Worm (Caenorhabditis elegans) whole organism, L2 larva: Measurements from ENCODE around the gene F40G12.4.

Experiments
- C34F6.9 ChIP-seq: fragments of 150-350 bp; optimal IDR thresholded peaks from 2 replicates; lab custom pipeline; 2014; ENCODE audit warnings: missing biosample characterization, missing genetic modification characterization
- R02D3.7 ChIP-seq: fragments of 150-350 bp; optimal IDR thresholded peaks from 2 replicates; lab custom pipeline; 2014; ENCODE audit warnings: missing biosample characterization, missing genetic modification characterization
- Y55F3AM.14 ChIP-seq: fragments of 200-800 bp; sonication (Bioruptor generic); optimal IDR thresholded peaks from 2 replicates; lab custom pipeline; 2018; ENCODE audit warnings: mild to moderate bottlenecking, missing genetic modification characterization, missing compliant biosample characterization
- ZK546.5 ChIP-seq: sonication (generic microtip); optimal IDR thresholded peaks from 2 replicates; lab custom pipeline; 2017; ENCODE audit warnings: missing biosample characterization, missing genetic modification characterization
- alr-1 ChIP-seq: fragments of 150-350 bp; optimal IDR thresholded peaks from 2 replicates; lab custom pipeline; 2014; ENCODE audit warnings: missing biosample characterization, missing genetic modification characterization
- aly-2 ChIP-seq: fragments of 150-350 bp; optimal IDR thresholded peaks from 2 replicates; lab custom pipeline; 2014; ENCODE audit warnings: missing biosample characterization, missing genetic modification characterization
- ama-1 ChIP-seq: fragments of 150-350 bp; optimal IDR thresholded peaks from 2 replicates; lab custom pipeline; 2018; ENCODE audit warnings: inconsistent platforms
- ceh-16 ChIP-seq: fragments of 150-350 bp; optimal IDR thresholded peaks from 2 replicates; lab custom pipeline; 2014; ENCODE audit warnings: missing biosample characterization, missing genetic modification characterization
- ceh-82 ChIP-seq: fragments of 150-350 bp; optimal IDR thresholded peaks from 2 replicates; lab custom pipeline; 2014; ENCODE audit warnings: missing biosample characterization, missing genetic modification characterization
- crh-2 ChIP-seq: sonication (generic microtip); optimal IDR thresholded peaks from 2 replicates; lab custom pipeline; 2017; ENCODE audit warnings: missing biosample characterization, missing genetic modification characterization
- elt-1 ChIP-seq: fragments of 150-350 bp; optimal IDR thresholded peaks from 2 replicates; lab custom pipeline; 2014; ENCODE audit warnings: missing biosample characterization, missing genetic modification characterization
- elt-3 ChIP-seq: sonication (generic microtip); optimal IDR thresholded peaks from 2 replicates; lab custom pipeline; 2017; ENCODE audit warnings: missing biosample characterization, missing genetic modification characterization
- lin-11 ChIP-seq: fragments of 150-350 bp; sonication (generic microtip); optimal IDR thresholded peaks from 2 replicates; lab custom pipeline; 2014; ENCODE audit warnings: missing biosample characterization, missing genetic modification characterization, inconsistent platforms, mixed read lengths
- lin-13 ChIP-seq: fragments of 150-350 bp; optimal IDR thresholded peaks from 2 replicates; lab custom pipeline; 2014; ENCODE audit warnings: missing biosample characterization, missing genetic modification reagents, missing genetic modification characterization
- lin-39 ChIP-seq: fragments of 150-350 bp; optimal IDR thresholded peaks from 2 replicates; lab custom pipeline; 2014; ENCODE audit warnings: missing biosample characterization, missing genetic modification reagents, missing genetic modification characterization
- lsy-2 ChIP-seq, 2 experiments: fragments of 150-350 bp in 1 of 2; sonication (generic microtip) in 1 of 2; optimal IDR thresholded peaks; 2 replicates each; lab custom pipeline; 2014 to 2017; ENCODE audit warnings: missing biosample characterization in 2 of 2, missing genetic modification characterization in 2 of 2
- mbf-1 ChIP-seq: sonication (generic microtip); optimal IDR thresholded peaks from 2 replicates; lab custom pipeline; 2017; ENCODE audit warnings: missing biosample characterization, missing genetic modification characterization
- mdl-1 ChIP-seq, 2 experiments: fragments of 150-350 bp in 1 of 2; sonication (generic microtip) in 1 of 2; optimal IDR thresholded peaks; 2 replicates each; lab custom pipeline; 2017; ENCODE audit warnings: missing biosample characterization in 2 of 2, missing genetic modification characterization in 2 of 2
- nhr-10 ChIP-seq: sonication (generic microtip); optimal IDR thresholded peaks from 2 replicates; lab custom pipeline; 2017; ENCODE audit warnings: missing biosample characterization, missing genetic modification characterization
- nhr-11 ChIP-seq: fragments of 150-350 bp; optimal IDR thresholded peaks from 2 replicates; lab custom pipeline; 2014; ENCODE audit warnings: missing biosample characterization, missing genetic modification characterization
- nhr-12 ChIP-seq: fragments of 150-350 bp; optimal IDR thresholded peaks from 2 replicates; lab custom pipeline; 2014; ENCODE audit warnings: missing biosample characterization, missing genetic modification characterization
- nhr-129 ChIP-seq: fragments of 150-350 bp; optimal IDR thresholded peaks from 2 replicates; lab custom pipeline; 2014; ENCODE audit warnings: missing biosample characterization, missing genetic modification characterization
- nhr-21 ChIP-seq: fragments of 150-350 bp; optimal IDR thresholded peaks from 2 replicates; lab custom pipeline; 2014; ENCODE audit warnings: missing biosample characterization, missing genetic modification characterization
- nhr-23 ChIP-seq: fragments of 150-350 bp; optimal IDR thresholded peaks from 2 replicates; lab custom pipeline; 2014; ENCODE audit warnings: missing biosample characterization, missing genetic modification reagents, missing genetic modification characterization
- nhr-237 ChIP-seq: fragments of 150-350 bp; optimal IDR thresholded peaks from 2 replicates; lab custom pipeline; 2014; ENCODE audit warnings: missing biosample characterization, missing genetic modification characterization
- nhr-25 ChIP-seq: fragments of 150-350 bp; sonication (generic microtip); optimal IDR thresholded peaks from 3 replicates; lab custom pipeline; 2014; ENCODE audit warnings: missing biosample characterization, missing genetic modification characterization
- nhr-6 ChIP-seq: fragments of 150-350 bp; optimal IDR thresholded peaks from 2 replicates; lab custom pipeline; 2014; ENCODE audit warnings: missing biosample characterization, missing genetic modification characterization
- nhr-77 ChIP-seq: fragments of 150-350 bp; optimal IDR thresholded peaks from 2 replicates; lab custom pipeline; 2014; ENCODE audit warnings: missing biosample characterization, missing genetic modification characterization
- sma-3 ChIP-seq: sonication (generic microtip); optimal IDR thresholded peaks from 2 replicates; lab custom pipeline; 2016; ENCODE audit warnings: missing genetic modification reagents, missing genetic modification characterization, missing compliant biosample characterization
- sma-9 ChIP-seq, 2 experiments: fragments of 150-350 bp in 1 of 2; sonication (generic microtip) in 1 of 2; optimal IDR thresholded peaks; 2 replicates each; lab custom pipeline; 2014 to 2016; ENCODE audit warnings: missing genetic modification characterization in 2 of 2, mild to moderate bottlenecking in 1 of 2, missing biosample characterization in 1 of 2, missing compliant biosample characterization in 1 of 2, missing genetic modification reagents in 1 of 2, moderate library complexity in 1 of 2
- snpc-4 ChIP-seq: fragments of 150-350 bp; optimal IDR thresholded peaks from 2 replicates; lab custom pipeline; 2014; ENCODE audit warnings: missing biosample characterization, missing genetic modification characterization
- unc-39 ChIP-seq: fragments of 150-350 bp; optimal IDR thresholded peaks from 2 replicates; lab custom pipeline; 2014; ENCODE audit warnings: missing biosample characterization, missing genetic modification characterization
- unc-62 ChIP-seq: fragments of 150-350 bp; optimal IDR thresholded peaks from 2 replicates; lab custom pipeline; 2014; ENCODE audit warnings: missing biosample characterization, missing genetic modification reagents, missing genetic modification characterization
- zag-1 ChIP-seq: fragments of 150-350 bp; optimal IDR thresholded peaks from 2 replicates; lab custom pipeline; 2014; ENCODE audit warnings: missing biosample characterization, missing genetic modification characterization
- ztf-1 ChIP-seq: fragments of 200-800 bp; sonication (Bioruptor generic); conservative IDR thresholded peaks from 2 replicates; pipeline ENCODE4 v1.3.6; 2022; ENCODE audit warnings: missing genetic modification characterization, missing compliant biosample characterization
- ztf-11 ChIP-seq: sonication (generic microtip); optimal IDR thresholded peaks from 2 replicates; lab custom pipeline; 2017; ENCODE audit warnings: missing biosample characterization, missing genetic modification characterization

The F40G12.4 gene

ce11 chrV:14290636-14291035 lies 22.1 kb upstream of the F40G12.4 start, which contains the start of gene F14D7.18:
TSS of gene F14D7.18 (minus strand) at chrV:14290736.
- no peak for TF ChIP-seq nhr-11
- TF ChIP-seq lsy-2 (tag; optimal IDR thresholded peaks at IDR 0.05; lab: Kevin White, UChicago), result no peak
- no peak for TF ChIP-seq C34F6.9 (tag; lab: Kevin White, UChicago)
- no peak for TF ChIP-seq sma-3 (GFP tag; lab: Kevin White, UChicago)

ce11 chrV:14289363-14289762 lies 20.8 kb upstream of the F40G12.4 start, which contains the start of gene F14D7.1:
TSS of gene F14D7.1 (minus strand) at chrV:14289463.
- no peak for TF ChIP-seq nhr-6 (tag; lab: Kevin White, UChicago)

- no peak for TF ChIP-seq nhr-23 (tag; lab: Kevin White, UChicago)
- no peak for TF ChIP-seq unc-39 (tag; lab: Kevin White, UChicago)
- TF ChIP-seq unc-62, result no peak
- TF ChIP-seq sma-9 (GFP tag; optimal IDR thresholded peaks at IDR 0.05; lab: Kevin White, UChicago), result no peak
- no peak for TF ChIP-seq sma-9 (tag; optimal IDR thresholded peaks at IDR 0.05; lab: Kevin White, UChicago)
- TF ChIP-seq mbf-1 (tag; lab: Kevin White, UChicago), result no peak
- TF ChIP-seq Y55F3AM.14 (GFP tag; lab: Kevin White, UChicago), result no peak
- no peak for TF ChIP-seq nhr-6 (tag; lab: Kevin White, UChicago)
- no peak for TF ChIP-seq alr-1
- TF ChIP-seq aly-2 (tag; lab: Kevin White, UChicago), result no peak
- TF ChIP-seq nhr-10 (tag; lab: Kevin White, UChicago), result no peak
- no peak for TF ChIP-seq nhr-21 (tag; lab: Kevin White, UChicago)
- no peak for TF ChIP-seq nhr-77 (tag; lab: Kevin White, UChicago)
- TF ChIP-seq ceh-82 (tag; lab: Kevin White, UChicago), result no peak
- TF ChIP-seq ZK546.5 (tag; lab: Kevin White, UChicago), result no peak
- TF ChIP-seq zag-1 (tag; lab: Kevin White, UChicago), result no peak
- TF ChIP-seq ztf-11 (tag; lab: Kevin White, UChicago), result no peak
- no peak for TF ChIP-seq elt-1
- no peak for TF ChIP-seq ama-1 (lab: Kevin White, UChicago)
Measured at ce11 chrV:14285803-14286202, 17.3 kb upstream of the F40G12.4 start, which contains the start of gene F40G12.11. TSS of gene F40G12.11 (plus strand) at chrV:14286171.

- no peak for TF ChIP-seq ama-1 (lab: Kevin White, UChicago)
- no peak for TF ChIP-seq nhr-25 (tag; lab: Kevin White, UChicago)
- no peak for TF ChIP-seq ceh-82 (tag; lab: Kevin White, UChicago)
- TF ChIP-seq nhr-77 (tag; lab: Kevin White, UChicago), result no peak
- TF ChIP-seq mdl-1 (tag; optimal IDR thresholded peaks at IDR 0.05; lab: Kevin White, UChicago), result no peak
- TF ChIP-seq nhr-12 (tag; lab: Kevin White, UChicago), result no peak
- TF ChIP-seq lsy-2 (tag; optimal IDR thresholded peaks at IDR 0.05; lab: Kevin White, UChicago), result no peak
- TF ChIP-seq ztf-1, result no peak
- no peak for TF ChIP-seq ceh-16
- no peak for TF ChIP-seq lin-39 (tag; lab: Kevin White, UChicago)
- TF ChIP-seq zag-1 (tag; lab: Kevin White, UChicago), result no peak
- no peak for TF ChIP-seq sma-3 (GFP tag; lab: Kevin White, UChicago)
- no peak for TF ChIP-seq nhr-129
- TF ChIP-seq snpc-4 (tag; lab: Kevin White, UChicago), result no peak
- no peak for TF ChIP-seq R02D3.7
- no peak for TF ChIP-seq alr-1
- no peak for TF ChIP-seq Y55F3AM.14 (GFP tag; lab: Kevin White, UChicago)
Measured at ce11 chrV:14283241-14283640, 14.7 kb upstream of the F40G12.4 start, which contains the start of gene F40G12.10. TSS of gene F40G12.10 (plus strand) at chrV:14283541.

- no peak for TF ChIP-seq sma-9 (GFP tag; optimal IDR thresholded peaks at IDR 0.05; lab: Kevin White, UChicago)
- no peak for TF ChIP-seq sma-9 (tag; optimal IDR thresholded peaks at IDR 0.05; lab: Kevin White, UChicago)
- TF ChIP-seq lin-13 (GFP tag; lab: Kevin White, UChicago), result no peak
- TF ChIP-seq ceh-82 (tag; lab: Kevin White, UChicago), result no peak
- no peak for TF ChIP-seq nhr-11
- TF ChIP-seq nhr-237 (tag; lab: Kevin White, UChicago), result no peak
- TF ChIP-seq elt-3, result no peak
- no peak for TF ChIP-seq nhr-25 (tag; lab: Kevin White, UChicago)
- no peak for TF ChIP-seq C34F6.9 (tag; lab: Kevin White, UChicago)
- TF ChIP-seq crh-2 (tag; lab: Kevin White, UChicago), result no peak
- no peak for TF ChIP-seq ama-1 (lab: Kevin White, UChicago)
- TF ChIP-seq mbf-1 (tag; lab: Kevin White, UChicago), result no peak
- no peak for TF ChIP-seq lin-11 (tag; lab: Kevin White, UChicago)
- TF ChIP-seq snpc-4 (tag; lab: Kevin White, UChicago), result no peak
- no peak for TF ChIP-seq lin-39 (tag; lab: Kevin White, UChicago)
- TF ChIP-seq nhr-21 (tag; lab: Kevin White, UChicago), result no peak
- no peak for TF ChIP-seq nhr-6 (tag; lab: Kevin White, UChicago)
Measured at ce11 chrV:14282222-14282709, 13.8 kb upstream of the F40G12.4 start, which contains the start of the genes srt-74 and F40G12.9. TSS of gene srt-74 (minus strand) at chrV:14282322. TSS of gene F40G12.9 (plus strand) at chrV:14282659.
